Worm (Caenorhabditis elegans) whole organism, midembryonic: ENCODE results near the gene Y73B6BL.14.
A peak's percentile ranks its signal among the peaks of the same experiment; 100 is the strongest.

Experiments used
- T22C8.4 ChIP-seq: fragments of 200-800 bp; sonication (Bioruptor generic); IDR thresholded peaks from 2 replicates; pipeline ENCODE4 v1.3.6; 2022; ENCODE audit warnings: missing genetic modification characterization, missing compliant biosample characterization
- cog-1 ChIP-seq: sonication (generic microtip); optimal IDR thresholded peaks from 2 replicates; lab custom pipeline; 2016; ENCODE audit warnings: missing genetic modification characterization, missing compliant biosample characterization
- flt-1 ChIP-seq: fragments of 200-800 bp; sonication (Bioruptor generic); IDR thresholded peaks from 2 replicates; pipeline ENCODE4 v1.3.6; 2022; ENCODE audit warnings: missing genetic modification characterization, missing compliant biosample characterization
- klf-2 ChIP-seq: fragments of 200-800 bp; sonication (Bioruptor generic); conservative IDR thresholded peaks from 2 replicates; pipeline ENCODE4 v1.3.6; 2022; ENCODE audit warnings: missing genetic modification reagents, missing genetic modification characterization, missing compliant biosample characterization
- med-1 ChIP-seq: sonication (generic microtip); optimal IDR thresholded peaks from 2 replicates; lab custom pipeline; 2017; ENCODE audit warnings: missing genetic modification characterization, mild to moderate bottlenecking, missing compliant biosample characterization, antibody characterized with exemption, missing genetic modification reagents; ENCODE audit not compliant: insufficient read depth
- ref-1 ChIP-seq: fragments of 200-800 bp; sonication (Bioruptor generic); conservative IDR thresholded peaks from 2 replicates; pipeline ENCODE4 v1.3.6; 2022; ENCODE audit warnings: missing genetic modification reagents, missing genetic modification characterization, missing compliant biosample characterization
- tab-1 ChIP-seq: fragments of 200-800 bp; sonication (Bioruptor generic); IDR thresholded peaks from 2 replicates; pipeline ENCODE4 v1.3.6; 2022; ENCODE audit warnings: missing genetic modification characterization, missing compliant biosample characterization
- ztf-23 ChIP-seq: fragments of 200-800 bp; sonication (Bioruptor generic); IDR thresholded peaks from 2 replicates; pipeline ENCODE4 v1.3.6; 2022; ENCODE audit warnings: missing genetic modification reagents, missing genetic modification characterization, missing compliant biosample characterization
- ztf-29 ChIP-seq: fragments of 200-800 bp; sonication (Bioruptor generic); IDR thresholded peaks from 2 replicates; pipeline ENCODE4 v1.3.6; 2022; ENCODE audit warnings: missing genetic modification reagents, missing genetic modification characterization, missing compliant biosample characterization

Y73B6BL.14 gene

ce11 chrIV:6336748-6337147 lies 6.0 kb downstream of the Y73B6BL.14 start:
- TF ChIP-seq flt-1, result 0 out of 2 replicates have a peak, but pooled peaks have one; percentile 50
- TF ChIP-seq cog-1 (tag; lab: Kevin White, UChicago), result peak; percentile 44
- no peak; the same call in 1 of the 2 replicates for TF ChIP-seq ztf-23 (GFP tag; lab: Robert Waterston, UW)

ce11 chrIV:6335908-6336307 lies 6.9 kb downstream of the Y73B6BL.14 start, which contains the start of gene mif-4:
TSS of gene mif-4 (minus strand) at chrIV:6335994.
- TF ChIP-seq flt-1 (0 out of 2 replicates have a peak, but pooled peaks have one; percentile 40), klf-2 (GFP tag; lab: Robert Waterston, UW) (no peak)

- no peak for TF ChIP-seq tab-1
- no peak for TF ChIP-seq T22C8.4
- TF ChIP-seq ztf-29 (GFP tag; lab: Robert Waterston, UW), result no peak
- TF ChIP-seq klf-2 (GFP tag; lab: Robert Waterston, UW), result no peak
- TF ChIP-seq flt-1, result no peak
- no peak for TF ChIP-seq ztf-23 (GFP tag; lab: Robert Waterston, UW)
Measured at ce11 chrIV:6333915-6334314, 8.9 kb downstream of the Y73B6BL.14 start, which contains the start of gene blos-2. TSS of gene blos-2 (plus strand) at chrIV:6334215.

ce11 chrIV:6330790-6331189 lies 12.0 kb downstream of the Y73B6BL.14 start:
- no peak for TF ChIP-seq klf-2 (GFP tag; lab: Robert Waterston, UW)
- no peak for TF ChIP-seq flt-1
- no peak for TF ChIP-seq cog-1 (tag; lab: Kevin White, UChicago)
- no peak for TF ChIP-seq ztf-23 (GFP tag; lab: Robert Waterston, UW)
- TF ChIP-seq T22C8.4, result no peak
- no peak for TF ChIP-seq tab-1
- TF ChIP-seq med-1 (GFP tag; lab: Kevin White, UChicago), result no peak
- TF ChIP-seq ztf-29 (GFP tag; lab: Robert Waterston, UW), result no peak
- TF ChIP-seq ref-1, result no peak

ce11 chrIV:6329339-6329738 lies 13.4 kb downstream of the Y73B6BL.14 start, which contains the start of gene seu-1:
TSS of gene seu-1 (plus strand) at chrIV:6329639.
- TF ChIP-seq klf-2 (GFP tag; lab: Robert Waterston, UW) (no peak), flt-1 (no peak), T22C8.4 (no peak), cog-1 (tag; lab: Kevin White, UChicago) (no peak), ztf-29 (GFP tag; lab: Robert Waterston, UW) (no peak), med-1 (GFP tag; lab: Kevin White, UChicago) (no peak), tab-1 (no peak)

ce11 chrIV:6328198-6328597 lies 14.6 kb downstream of the Y73B6BL.14 start:
- TF ChIP-seq cog-1 (tag; lab: Kevin White, UChicago) (no peak), med-1 (GFP tag; lab: Kevin White, UChicago) (no peak), ztf-29 (GFP tag; lab: Robert Waterston, UW) (no peak), ztf-23 (GFP tag; lab: Robert Waterston, UW) (no peak), flt-1 (no peak), ref-1 (no peak), T22C8.4 (no peak), klf-2 (GFP tag; lab: Robert Waterston, UW) (no peak), tab-1 (no peak)

ce11 chrIV:6327363-6328015 lies 15.3 kb downstream of the Y73B6BL.14 start:
- TF ChIP-seq ztf-29 (GFP tag; lab: Robert Waterston, UW), result no peak
- TF ChIP-seq ref-1, result no peak
- no peak for TF ChIP-seq ztf-23 (GFP tag; lab: Robert Waterston, UW)
- no peak for TF ChIP-seq klf-2 (GFP tag; lab: Robert Waterston, UW)
- no peak for TF ChIP-seq flt-1
- TF ChIP-seq tab-1, result no peak
- no peak for TF ChIP-seq T22C8.4
- TF ChIP-seq cog-1 (tag; lab: Kevin White, UChicago), result no peak
- TF ChIP-seq med-1 (GFP tag; lab: Kevin White, UChicago), result no peak

- TF ChIP-seq ztf-23 (GFP tag; lab: Robert Waterston, UW) (no peak), klf-2 (GFP tag; lab: Robert Waterston, UW) (no peak), T22C8.4 (no peak), tab-1 (no peak), cog-1 (tag; lab: Kevin White, UChicago) (no peak), ztf-29 (GFP tag; lab: Robert Waterston, UW) (no peak), flt-1 (no peak)
Measured at ce11 chrIV:6326448-6326847, 16.3 kb downstream of the Y73B6BL.14 start, which contains the start of gene lsm-8. TSS of gene lsm-8 (plus strand) at chrIV:6326526.

- TF ChIP-seq flt-1 (no peak), cog-1 (tag; lab: Kevin White, UChicago) (no peak), ztf-29 (GFP tag; lab: Robert Waterston, UW) (no peak), klf-2 (GFP tag; lab: Robert Waterston, UW) (no peak), tab-1 (no peak), ref-1 (no peak), ztf-23 (GFP tag; lab: Robert Waterston, UW) (no peak)
Measured at ce11 chrIV:6325772-6326171, 17.0 kb downstream of the Y73B6BL.14 start.

- TF ChIP-seq tab-1, result no peak
- no peak for TF ChIP-seq klf-2 (GFP tag; lab: Robert Waterston, UW)
- TF ChIP-seq T22C8.4, result no peak
- TF ChIP-seq ref-1, result no peak
- TF ChIP-seq cog-1 (tag; lab: Kevin White, UChicago), result peak; percentile 60
- TF ChIP-seq med-1 (GFP tag; lab: Kevin White, UChicago), result no peak
- TF ChIP-seq ztf-23 (GFP tag; lab: Robert Waterston, UW), result peak; percentile 85
- TF ChIP-seq flt-1, result peak; percentile 78
- TF ChIP-seq ztf-29 (GFP tag; lab: Robert Waterston, UW), result no peak
Measured at ce11 chrIV:6323654-6324224, 19.0 kb downstream of the Y73B6BL.14 start, which contains the start of gene sqd-1. TSS of gene sqd-1 (plus strand) at chrIV:6324174.
